Fruit fly (Drosophila melanogaster) whole organism, embryonic: ENCODE data around the gene CG7841.

Experiments used
- B-H2 ChIP-seq: fragments of 200-800 bp; sonication (Bioruptor generic); optimal IDR thresholded peaks from 2 replicates; lab custom pipeline; 2018; ENCODE audit warnings: missing biosample characterization, mild to moderate bottlenecking, missing genetic modification characterization
- Bgb ChIP-seq: fragments of 200-800 bp; sonication (Bioruptor generic); IDR thresholded peaks from 2 replicates; pipeline ENCODE4 v1.3.6; 2022; ENCODE audit warnings: missing biosample characterization, missing genetic modification characterization; ENCODE audit not compliant: partially characterized antibody
- CG10431 ChIP-seq: fragments of 200-800 bp; sonication (Bioruptor generic); optimal IDR thresholded peaks from 3 replicates; lab custom pipeline; 2018; ENCODE audit warnings: missing biosample characterization, mild to moderate bottlenecking, missing genetic modification characterization
- CG10543 ChIP-seq: fragments of 200-800 bp; sonication (Bioruptor generic); optimal IDR thresholded peaks from 3 replicates; lab custom pipeline; 2017; ENCODE audit warnings: missing biosample characterization, mild to moderate bottlenecking, missing genetic modification characterization, moderate library complexity
- CG17359 ChIP-seq: fragments of 200-800 bp; sonication (Bioruptor generic); optimal IDR thresholded peaks from 3 replicates; lab custom pipeline; 2018; ENCODE audit warnings: missing biosample characterization, mild to moderate bottlenecking, missing genetic modification characterization, moderate library complexity
- CG17385 ChIP-seq: fragments of 200-800 bp; sonication (Bioruptor generic); optimal IDR thresholded peaks from 3 replicates; lab custom pipeline; 2018; ENCODE audit warnings: missing biosample characterization, mild to moderate bottlenecking, missing genetic modification characterization
- CG17912 ChIP-seq: fragments of 200-800 bp; sonication (Bioruptor generic); optimal IDR thresholded peaks from 2 replicates; lab custom pipeline; 2018; ENCODE audit warnings: missing biosample characterization, mild to moderate bottlenecking, missing genetic modification characterization
- CG2116 ChIP-seq: fragments of 200-800 bp; sonication (Bioruptor generic); optimal IDR thresholded peaks from 3 replicates; lab custom pipeline; 2018; ENCODE audit warnings: missing biosample characterization, mild to moderate bottlenecking, missing genetic modification characterization
- CG2199 ChIP-seq: fragments of 200-800 bp; sonication (Bioruptor generic); IDR thresholded peaks from 3 replicates; pipeline ENCODE4 v1.3.6; 2022; ENCODE audit warnings: missing biosample characterization, missing genetic modification characterization
- CG2712 ChIP-seq: fragments of 200-800 bp; optimal IDR thresholded peaks from 3 replicates; lab custom pipeline; 2019; ENCODE audit warnings: missing biosample characterization, mild to moderate bottlenecking, missing genetic modification characterization, moderate library complexity
- CG34376 ChIP-seq: fragments of 200-800 bp; sonication (Bioruptor generic); optimal IDR thresholded peaks from 2 replicates; lab custom pipeline; 2018; ENCODE audit warnings: missing biosample characterization, mild to moderate bottlenecking, missing genetic modification characterization
- CG4360 ChIP-seq: fragments of 200-800 bp; sonication (Bioruptor generic); IDR thresholded peaks from 2 replicates; pipeline ENCODE4 v1.3.6; 2022; ENCODE audit warnings: missing biosample characterization, missing genetic modification characterization
- CG4404 ChIP-seq: fragments of 200-800 bp; sonication (Bioruptor generic); IDR thresholded peaks from 2 replicates; pipeline ENCODE4 v1.3.6; 2022; ENCODE audit warnings: missing biosample characterization, missing genetic modification characterization
- CG6254 ChIP-seq: fragments of 200-800 bp; sonication (Bioruptor generic); optimal IDR thresholded peaks from 3 replicates; lab custom pipeline; 2017; ENCODE audit warnings: mild to moderate bottlenecking, missing biosample characterization, missing genetic modification reagents, missing genetic modification characterization
- CG6765 ChIP-seq: fragments of 200-800 bp; sonication (Bioruptor generic); optimal IDR thresholded peaks from 3 replicates; lab custom pipeline; 2017; ENCODE audit warnings: missing biosample characterization, mild to moderate bottlenecking, missing genetic modification characterization
- CG7271 ChIP-seq: fragments of 200-800 bp; sonication (Bioruptor generic); optimal IDR thresholded peaks from 2 replicates; lab custom pipeline; 2018; ENCODE audit warnings: missing biosample characterization, mild to moderate bottlenecking, missing genetic modification characterization, moderate library complexity
- CG7556 ChIP-seq: fragments of 200-800 bp; sonication (Bioruptor generic); optimal IDR thresholded peaks from 2 replicates; lab custom pipeline; 2017; ENCODE audit warnings: missing biosample characterization, mild to moderate bottlenecking, missing genetic modification characterization
- CG9609 ChIP-seq: fragments of 200-800 bp; sonication (Bioruptor generic); optimal IDR thresholded peaks from 3 replicates; lab custom pipeline; 2016; ENCODE audit warnings: missing biosample characterization, missing genetic modification characterization
- Hand ChIP-seq: fragments of 200-800 bp; sonication (Bioruptor generic); optimal IDR thresholded peaks from 2 replicates; lab custom pipeline; 2017; ENCODE audit warnings: mild to moderate bottlenecking, missing biosample characterization, missing genetic modification reagents, missing genetic modification characterization
- Hmr ChIP-seq: fragments of 200-800 bp; sonication (Bioruptor generic); optimal IDR thresholded peaks from 3 replicates; lab custom pipeline; 2017; ENCODE audit warnings: mild to moderate bottlenecking, missing biosample characterization, missing genetic modification reagents, missing genetic modification characterization
- Hr78 ChIP-seq, 2 experiments: fragments of 200-800 bp in 1 of 2; fragments of >200 bp in 1 of 2; sonication (Bioruptor generic) in 1 of 2; optimal IDR thresholded peaks; 2 replicates each; lab custom pipeline; 2017 to 2019; ENCODE audit warnings: missing biosample characterization in 2 of 2, missing genetic modification characterization in 2 of 2, mild to moderate bottlenecking in 1 of 2, moderate library complexity in 1 of 2
- Med ChIP-seq: fragments of 200-800 bp; sonication (Bioruptor generic); peaks from one replicate; lab custom pipeline; 2016; ENCODE audit warnings: missing biosample characterization, missing genetic modification characterization, mild to moderate bottlenecking, inconsistent platforms, moderate library complexity
- Meics ChIP-seq: fragments of 200-800 bp; sonication (Bioruptor generic); optimal IDR thresholded peaks from 2 replicates; lab custom pipeline; 2017; ENCODE audit warnings: missing biosample characterization, mild to moderate bottlenecking, missing genetic modification characterization
- Pdp1 ChIP-seq, 2 experiments: fragments of 200-800 bp; sonication (Bioruptor generic); optimal IDR thresholded peaks; 3 replicates each; lab custom pipeline; 2016; ENCODE audit warnings: missing biosample characterization in 2 of 2, missing genetic modification characterization in 2 of 2, mild to moderate bottlenecking in 1 of 2, moderate library complexity in 1 of 2
- Sox102F ChIP-seq: fragments of 200-800 bp; sonication (Bioruptor generic); optimal IDR thresholded peaks from 2 replicates; lab custom pipeline; 2018; ENCODE audit warnings: missing biosample characterization, mild to moderate bottlenecking, missing genetic modification characterization, moderate library complexity
- Trl ChIP-seq, 3 experiments: fragments of >200 bp in 2 of 3; fragments of 200-800 bp in 1 of 3; sonication (Bioruptor generic) in 1 of 3; optimal IDR thresholded peaks; 2 replicates in 1 of 3; 3 replicates in 2 of 3; lab custom pipeline; 2016 to 2017; ENCODE audit warnings: missing biosample characterization in 1 of 3, missing genetic modification characterization in 1 of 3
- Vsx1 ChIP-seq: fragments of 200-800 bp; sonication (Bioruptor generic); optimal IDR thresholded peaks from 2 replicates; lab custom pipeline; 2017; ENCODE audit warnings: missing biosample characterization, mild to moderate bottlenecking, missing genetic modification characterization, missing genetic modification reagents
- cg ChIP-seq: fragments of 200-800 bp; sonication (Bioruptor generic); optimal IDR thresholded peaks from 3 replicates; lab custom pipeline; 2019; ENCODE audit warnings: missing biosample characterization, mild to moderate bottlenecking, missing genetic modification characterization, moderate library complexity
- chinmo ChIP-seq: fragments of 200-800 bp; sonication (Bioruptor generic); IDR thresholded peaks from 4 replicates; pipeline ENCODE4 v1.3.6; 2022; ENCODE audit warnings: missing biosample characterization, missing genetic modification characterization; ENCODE audit not compliant: partially characterized antibody
- dan ChIP-seq: fragments of 200-800 bp; sonication (Bioruptor generic); IDR thresholded peaks from 2 replicates; pipeline ENCODE4 v1.3.6; 2022; ENCODE audit warnings: missing biosample characterization, missing genetic modification characterization
- danr ChIP-seq: fragments of 200-800 bp; sonication (Bioruptor generic); IDR thresholded peaks from 2 replicates; pipeline ENCODE4 v1.3.6; 2022; ENCODE audit warnings: missing biosample characterization, missing genetic modification characterization
- eve ChIP-seq, 2 experiments: fragments of >200 bp; optimal IDR thresholded peaks; 2 replicates each; lab custom pipeline; 2017; ENCODE audit warnings: missing biosample characterization in 2 of 2, missing genetic modification characterization in 2 of 2
- exex ChIP-seq: fragments of 200-800 bp; sonication (Bioruptor generic); optimal IDR thresholded peaks from 4 replicates; lab custom pipeline; 2018; ENCODE audit warnings: missing biosample characterization, mild to moderate bottlenecking, missing genetic modification characterization, moderate library complexity
- hkb ChIP-seq, 2 experiments: fragments of 200-800 bp in 1 of 2; fragments of >200 bp in 1 of 2; sonication (Bioruptor generic) in 1 of 2; IDR thresholded peaks in 1 of 2; optimal IDR thresholded peaks in 1 of 2; 2 replicates each; pipeline versions ENCODE4 v1.3.6 to Lab custom; 2017 to 2022; ENCODE audit warnings: missing biosample characterization in 1 of 2, missing genetic modification characterization in 1 of 2
- pita ChIP-seq: fragments of 200-800 bp; sonication (Bioruptor generic); optimal IDR thresholded peaks from 2 replicates; lab custom pipeline; 2017; ENCODE audit warnings: missing biosample characterization, mild to moderate bottlenecking, missing genetic modification characterization
- sd ChIP-seq: fragments of 200-800 bp; sonication (Bioruptor generic); optimal IDR thresholded peaks from 3 replicates; lab custom pipeline; 2018; ENCODE audit warnings: missing biosample characterization, mild to moderate bottlenecking, missing genetic modification characterization, moderate library complexity
- sens ChIP-seq: fragments of 200-800 bp; sonication (Bioruptor generic); peaks from one replicate; lab custom pipeline; 2016; ENCODE audit warnings: missing biosample characterization, missing genetic modification characterization
- sob ChIP-seq: fragments of 200-800 bp; sonication (Bioruptor generic); IDR thresholded peaks from 2 replicates; pipeline ENCODE4 v1.3.6; 2022; ENCODE audit warnings: missing biosample characterization, missing genetic modification characterization
- unc-4 ChIP-seq: fragments of 200-800 bp; sonication (Bioruptor generic); IDR thresholded peaks from 2 replicates; pipeline ENCODE4 v1.3.6; 2022; ENCODE audit warnings: missing biosample characterization, missing genetic modification characterization; ENCODE audit not compliant: partially characterized antibody
- vnd ChIP-seq: fragments of 200-800 bp; sonication (Bioruptor generic); IDR thresholded peaks from 3 replicates; pipeline ENCODE4 v1.3.6; 2022; ENCODE audit warnings: missing biosample characterization, missing genetic modification characterization; ENCODE audit not compliant: partially characterized antibody
- vvl ChIP-seq: fragments of 200-800 bp; sonication (Bioruptor generic); IDR thresholded peaks from 2 replicates; pipeline ENCODE4 v1.3.6; 2022; ENCODE audit warnings: missing biosample characterization, missing genetic modification characterization

CG7841 gene

DNA sequence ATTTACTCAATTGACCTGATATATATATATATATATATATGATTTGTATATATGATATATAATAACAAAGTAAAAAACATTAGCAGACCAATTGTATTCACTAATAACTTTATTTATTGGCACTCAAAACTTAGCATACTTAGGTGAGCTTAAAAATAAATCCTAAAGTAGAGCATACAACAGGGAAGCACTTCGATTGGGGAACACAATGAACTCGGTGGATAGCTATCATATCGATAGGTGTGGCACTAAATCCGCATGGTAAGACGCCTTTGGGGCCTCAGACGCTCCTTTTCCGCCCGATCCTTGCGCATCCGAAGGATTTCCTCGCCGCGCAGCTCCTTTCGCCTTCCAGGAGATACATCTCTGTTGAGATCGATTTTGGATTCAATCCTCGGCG is 8.4 kb upstream of the CG7841 start (continued):
- peak; percentile 55 for TF ChIP-seq CG2116 (GFP tag; lab: Kevin White, UChicago)
- TF ChIP-seq, all 482 proteins: peak for 20

DNA sequence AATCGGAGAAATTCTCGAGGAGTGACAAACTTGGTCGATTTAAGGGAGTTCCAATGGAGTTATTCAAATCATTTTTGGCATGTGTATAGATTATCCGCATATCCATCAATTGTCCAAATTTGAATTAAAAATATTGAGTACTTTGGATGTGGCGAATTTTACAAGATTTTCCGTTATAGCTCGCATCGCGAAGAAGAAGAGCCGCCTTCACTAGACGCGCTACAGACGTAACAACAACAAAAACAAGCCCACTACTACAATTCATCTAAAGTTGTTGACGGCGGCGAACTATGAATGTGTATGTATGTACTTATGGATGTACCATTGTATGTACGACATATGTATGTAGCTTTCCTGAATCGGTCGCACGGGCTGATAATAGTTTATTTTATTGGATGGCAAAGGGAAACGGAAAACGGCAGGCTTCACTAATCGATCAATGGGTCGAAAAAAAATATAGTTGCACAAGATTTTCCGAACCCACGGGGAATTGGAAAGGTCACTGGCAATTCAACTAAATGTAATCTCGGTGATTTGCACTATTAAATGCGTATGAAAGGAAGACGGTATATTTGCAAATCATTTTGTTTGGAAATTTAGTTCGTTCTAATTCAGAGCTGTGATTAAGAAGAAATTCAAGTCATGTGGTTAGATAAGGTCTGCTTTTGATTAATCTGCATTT is 6.9 kb upstream of the CG7841 start:
- TF ChIP-seq CG6254 (GFP tag; lab: Kevin White, UChicago) (no peak), CG2712 (tag; lab: Kevin White, UChicago) (no peak), CG34376 (GFP tag; lab: Kevin White, UChicago) (peak; percentile 19), dan (GFP tag; lab: Robert Waterston, UW) (no peak), cg (GFP tag; lab: Kevin White, UChicago) (peak; percentile 17), chinmo (GFP tag; lab: Robert Waterston, UW) (peak; percentile 4; the same call in 2 of the 4 replicates), CG10431 (GFP tag; lab: Kevin White, UChicago) (no peak), Vsx1 (GFP tag; lab: Kevin White, UChicago) (peak; percentile 28), CG9609 (GFP tag; lab: Kevin White, UChicago) (no peak), CG6765 (peak; percentile 17), Sox102F (GFP tag; lab: Kevin White, UChicago) (no peak), Meics (GFP tag; lab: Kevin White, UChicago) (no peak), sd (tag; lab: Kevin White, UChicago) (peak; percentile 17), exex (tag; lab: Kevin White, UChicago) (peak; percentile 43), CG4404 (no peak), danr (GFP tag; lab: Robert Waterston, UW) (no peak), CG10543 (GFP tag; lab: Kevin White, UChicago) (peak; percentile 73), CG17359 (no peak), CG17912 (GFP tag; lab: Kevin White, UChicago) (no peak), CG7271 (tag; lab: Kevin White, UChicago) (no peak), CG7556 (GFP tag; lab: Kevin White, UChicago) (no peak), Bgb (no peak), Trl (optimal IDR thresholded peaks at IDR 0.05; lab: Kevin White, UChicago) (no peak), Trl (GFP tag; optimal IDR thresholded peaks at IDR 0.05; lab: Kevin White, UChicago) (no peak), vnd (GFP tag; lab: Robert Waterston, UW) (no peak), Hr78 (GFP tag; optimal IDR thresholded peaks at IDR 0.05; lab: Kevin White, UChicago) (peak in 1 of 2 experiments; percentile 67), CG2199 (GFP tag; lab: Robert Waterston, UW) (0 out of 3 replicates have a peak, but pooled peaks have one; percentile 33), Hand (GFP tag; lab: Kevin White, UChicago) (peak; percentile 24), Pdp1 (GFP tag; optimal IDR thresholded peaks at IDR 0.05; lab: Kevin White, UChicago) (peak in 1 of 2 experiments; percentile 43), CG4360 (GFP tag; lab: Robert Waterston, UW) (peak; percentile 81), Med (GFP tag; lab: Kevin White, UChicago) (peak; percentile 77), vvl (GFP tag; lab: Robert Waterston, UW) (no peak), CG17385 (peak; percentile 91), B-H2 (peak; percentile 0), unc-4 (GFP tag; lab: Robert Waterston, UW) (0 out of 2 replicates have a peak, but pooled peaks have one; percentile 10), sob (GFP tag; lab: Robert Waterston, UW) (no peak), hkb (optimal IDR thresholded peaks at IDR 0.05; lab: Kevin White, UChicago) (no peak), hkb (GFP tag; IDR thresholded peaks at IDR 0.05; lab: Robert Waterston, UW) (peak; percentile 10; the same call in 1 of the 2 replicates), sens (GFP tag; lab: Kevin White, UChicago) (peak; percentile 37), pita (GFP tag; lab: Kevin White, UChicago) (no peak), Hmr (GFP tag; lab: Kevin White, UChicago) (no peak), eve (GFP tag; optimal IDR thresholded peaks at IDR 0.05; lab: Kevin White, UChicago) (peak in 1 of 2 experiments; percentile 81)
